Worm (Caenorhabditis elegans) whole organism, L1 larva: ENCODE measurements around the gene npr-18.

Experiments used
- lin-13 ChIP-seq: fragments of 150-350 bp; optimal IDR thresholded peaks from 2 replicates; lab custom pipeline; 2014; ENCODE audit warnings: missing biosample characterization, missing genetic modification reagents, missing genetic modification characterization
- mep-1 ChIP-seq: fragments of 150-350 bp; optimal IDR thresholded peaks from 2 replicates; lab custom pipeline; 2014; ENCODE audit warnings: missing biosample characterization, missing genetic modification characterization

DNA sequence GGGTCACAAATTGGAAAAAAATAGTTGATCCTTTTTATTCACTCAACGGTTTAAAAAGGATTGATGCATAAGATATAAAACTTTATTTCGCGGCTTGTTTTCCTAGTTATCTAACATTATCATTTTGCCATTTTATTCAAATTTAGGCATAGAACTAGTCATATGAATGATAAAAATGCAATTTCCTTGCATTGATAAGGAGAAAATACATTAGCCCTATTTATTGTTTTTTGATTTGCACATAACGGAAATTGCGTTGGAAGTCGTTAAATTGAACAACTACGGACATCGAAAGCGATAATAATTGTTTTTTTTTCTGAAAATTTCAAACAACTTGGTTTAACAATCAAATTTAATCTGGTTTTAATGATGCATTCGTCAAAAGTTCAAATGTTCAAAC lies 3.3 kb upstream of the npr-18 start:
- no peak for TF ChIP-seq lin-13 (GFP tag; lab: Kevin White, UChicago)
- no peak for TF ChIP-seq mep-1 (tag; lab: Kevin White, UChicago)
